Worm (Caenorhabditis elegans) whole organism, mixed stage, embryonic: ENCODE data around the gene F56D6.22.
"Not testable (repeated sequence)": the region's sequence is repeated elsewhere in the genome, so short reads cannot be mapped to it uniquely, and the experiment has no call there.

Experiments
- M03D4.4 ChIP-seq: sonication (generic microtip); optimal IDR thresholded peaks from 2 replicates; lab custom pipeline; 2017; ENCODE audit warnings: mild to moderate bottlenecking, missing genetic modification characterization, missing compliant biosample characterization
- bed-3 ChIP-seq: fragments of 200-800 bp; sonication (Bioruptor generic); optimal IDR thresholded peaks from 3 replicates; lab custom pipeline; 2018; ENCODE audit warnings: mild to moderate bottlenecking, missing genetic modification characterization, moderate library complexity, missing compliant biosample characterization
- blmp-1 ChIP-seq: fragments of 150-350 bp; optimal IDR thresholded peaks from 2 replicates; lab custom pipeline; 2014; ENCODE audit warnings: missing biosample characterization, missing genetic modification characterization
- ceh-83 ChIP-seq: fragments of 200-800 bp; sonication (Bioruptor generic); optimal IDR thresholded peaks from 2 replicates; lab custom pipeline; 2018; ENCODE audit warnings: mild to moderate bottlenecking, missing genetic modification characterization, missing compliant biosample characterization
- drap-1 ChIP-seq: fragments of 200-800 bp; sonication (Bioruptor generic); optimal IDR thresholded peaks from 3 replicates; lab custom pipeline; 2018; ENCODE audit warnings: mild to moderate bottlenecking, missing genetic modification characterization, missing compliant biosample characterization
- elt-1 ChIP-seq: sonication (generic microtip); optimal IDR thresholded peaks from 2 replicates; lab custom pipeline; 2017; ENCODE audit warnings: missing genetic modification characterization, mild to moderate bottlenecking, missing compliant biosample characterization, antibody characterized with exemption, moderate library complexity, borderline replicate concordance; ENCODE audit not compliant: insufficient read depth
- elt-3 ChIP-seq: fragments of 150-350 bp; optimal IDR thresholded peaks from 2 replicates; lab custom pipeline; 2014; ENCODE audit warnings: missing biosample characterization, missing genetic modification characterization
- flh-1 ChIP-seq: fragments of 200-800 bp; sonication (Bioruptor generic); optimal IDR thresholded peaks from 2 replicates; lab custom pipeline; 2018; ENCODE audit warnings: mild to moderate bottlenecking, missing genetic modification characterization, moderate library complexity, missing compliant biosample characterization
- hlh-1 ChIP-seq: fragments of 150-350 bp; optimal IDR thresholded peaks from 2 replicates; lab custom pipeline; 2014; ENCODE audit warnings: missing biosample characterization, missing genetic modification reagents, missing genetic modification characterization
- lin-13 ChIP-seq: fragments of 150-350 bp; optimal IDR thresholded peaks from 2 replicates; lab custom pipeline; 2014; ENCODE audit warnings: missing biosample characterization, missing genetic modification characterization
- lsy-2 ChIP-seq: fragments of 150-350 bp; optimal IDR thresholded peaks from 2 replicates; lab custom pipeline; 2014; ENCODE audit warnings: missing biosample characterization, missing genetic modification characterization
- mab-5 ChIP-seq: fragments of 150-350 bp; optimal IDR thresholded peaks from 2 replicates; lab custom pipeline; 2014; ENCODE audit warnings: missing biosample characterization, missing genetic modification characterization
- mep-1 ChIP-seq: fragments of 150-350 bp; optimal IDR thresholded peaks from 2 replicates; lab custom pipeline; 2017; ENCODE audit warnings: missing biosample characterization, missing genetic modification reagents, missing genetic modification characterization, inconsistent platforms
- mls-2 ChIP-seq: sonication (generic microtip); optimal IDR thresholded peaks from 2 replicates; lab custom pipeline; 2016; ENCODE audit warnings: mild to moderate bottlenecking, missing genetic modification characterization, moderate library complexity, missing compliant biosample characterization
- nhr-12 ChIP-seq: fragments of 150-350 bp; optimal IDR thresholded peaks from 2 replicates; lab custom pipeline; 2014; ENCODE audit warnings: missing biosample characterization, missing genetic modification characterization
- nhr-2 ChIP-seq: fragments of 150-350 bp; optimal IDR thresholded peaks from 2 replicates; lab custom pipeline; 2014; ENCODE audit warnings: missing biosample characterization, missing genetic modification characterization
- nhr-237 ChIP-seq: fragments of 150-350 bp; optimal IDR thresholded peaks from 2 replicates; lab custom pipeline; 2014; ENCODE audit warnings: missing biosample characterization, missing genetic modification characterization
- pha-4 ChIP-seq: fragments of 150-350 bp; optimal IDR thresholded peaks from 2 replicates; lab custom pipeline; 2018; ENCODE audit warnings: missing biosample characterization, missing genetic modification reagents, missing genetic modification characterization
- sem-2 ChIP-seq: fragments of 200-800 bp; sonication (Bioruptor generic); optimal IDR thresholded peaks from 2 replicates; lab custom pipeline; 2018; ENCODE audit warnings: mild to moderate bottlenecking, missing genetic modification characterization, missing compliant biosample characterization
- snpc-4 ChIP-seq: fragments of 150-350 bp; optimal IDR thresholded peaks from 2 replicates; lab custom pipeline; 2014; ENCODE audit warnings: missing biosample characterization, missing genetic modification characterization
- sptf-1 ChIP-seq: sonication (generic microtip); optimal IDR thresholded peaks from 2 replicates; lab custom pipeline; 2017; ENCODE audit warnings: mild to moderate bottlenecking, missing genetic modification characterization, moderate library complexity, missing compliant biosample characterization
- tbx-8 ChIP-seq: fragments of 200-800 bp; sonication (Bioruptor generic); optimal IDR thresholded peaks from 2 replicates; lab custom pipeline; 2018; ENCODE audit warnings: mild to moderate bottlenecking, missing genetic modification characterization, moderate library complexity, missing compliant biosample characterization
- unc-39 ChIP-seq: fragments of 150-350 bp; optimal IDR thresholded peaks from 2 replicates; lab custom pipeline; 2014; ENCODE audit warnings: missing biosample characterization, missing genetic modification characterization
- unc-62 ChIP-seq: fragments of 150-350 bp; optimal IDR thresholded peaks from 2 replicates; lab custom pipeline; 2014; ENCODE audit warnings: missing biosample characterization, missing genetic modification reagents, missing genetic modification characterization
- ztf-11 ChIP-seq: fragments of 150-350 bp; optimal IDR thresholded peaks from 2 replicates; lab custom pipeline; 2014; ENCODE audit warnings: missing biosample characterization, missing genetic modification characterization

The F56D6.22 gene

ce11 chrIV:3941658-3942328 is 34.4 kb upstream of the F56D6.22 start, which contains the start of gene clec-174:
Gene clec-174 (minus strand): TSS chrIV:3941708.
- TF ChIP-seq blmp-1 (tag; lab: Kevin White, UChicago) (no peak), nhr-237 (tag; lab: Kevin White, UChicago) (no peak), pha-4 (tag; lab: Kevin White, UChicago) (no peak), mab-5 (tag; lab: Kevin White, UChicago) (no peak), flh-1 (GFP tag; lab: Kevin White, UChicago) (no peak), drap-1 (GFP tag; lab: Kevin White, UChicago) (no peak), unc-62 (GFP tag; lab: Kevin White, UChicago) (no peak), ceh-83 (no peak), nhr-2 (no peak), lin-13 (no peak), snpc-4 (tag; lab: Kevin White, UChicago) (no peak)

ce11 chrIV:3937097-3937496 is 29.7 kb upstream of the F56D6.22 start, which contains the start of gene clec-71:
Gene clec-71 (plus strand): TSS chrIV:3937458.
- TF ChIP-seq lsy-2 (tag; lab: Kevin White, UChicago) (no peak), ztf-11 (no peak), sptf-1 (tag; lab: Kevin White, UChicago) (no peak), pha-4 (tag; lab: Kevin White, UChicago) (no peak), blmp-1 (tag; lab: Kevin White, UChicago) (no peak)

DNA sequence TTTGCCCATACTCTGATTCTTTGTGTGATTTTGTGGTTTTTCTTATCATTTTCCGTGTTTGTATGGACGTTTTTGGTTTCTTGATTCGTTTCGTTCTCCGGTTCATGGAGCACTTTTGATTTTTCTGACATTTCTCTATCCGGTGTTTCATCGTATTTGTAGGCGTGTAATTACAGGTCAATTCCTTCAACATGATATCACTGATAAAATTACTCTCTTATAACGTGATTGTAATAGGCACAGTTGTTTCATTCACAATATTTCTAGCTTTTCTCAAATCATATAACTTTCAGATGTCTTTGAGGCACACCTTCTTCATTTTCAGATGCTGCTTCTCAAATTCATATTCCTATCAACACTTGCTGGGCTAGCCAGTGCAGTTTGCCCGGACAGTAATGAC is 25.0 kb upstream of the F56D6.22 start, which contains the start of gene clec-70:
TSS of gene clec-70 (plus strand) at position 301 of the 400 bp plus-strand sequence.
- TF ChIP-seq elt-1 (tag; lab: Kevin White, UChicago); snpc-4 (tag; lab: Kevin White, UChicago); ztf-11: not testable (repeated sequence)

ce11 chrIV:3926117-3926516 is 18.7 kb upstream of the F56D6.22 start, which contains the start of gene clec-68:
Gene clec-68 (plus strand): TSS chrIV:3926417.
- TF ChIP-seq lsy-2 (tag; lab: Kevin White, UChicago) (no peak), ztf-11 (no peak), hlh-1 (tag; lab: Kevin White, UChicago) (no peak), unc-62 (GFP tag; lab: Kevin White, UChicago) (no peak), elt-3 (no peak), blmp-1 (tag; lab: Kevin White, UChicago) (no peak), sem-2 (GFP tag; lab: Kevin White, UChicago) (no peak), lin-13 (no peak), flh-1 (GFP tag; lab: Kevin White, UChicago) (no peak)

DNA sequence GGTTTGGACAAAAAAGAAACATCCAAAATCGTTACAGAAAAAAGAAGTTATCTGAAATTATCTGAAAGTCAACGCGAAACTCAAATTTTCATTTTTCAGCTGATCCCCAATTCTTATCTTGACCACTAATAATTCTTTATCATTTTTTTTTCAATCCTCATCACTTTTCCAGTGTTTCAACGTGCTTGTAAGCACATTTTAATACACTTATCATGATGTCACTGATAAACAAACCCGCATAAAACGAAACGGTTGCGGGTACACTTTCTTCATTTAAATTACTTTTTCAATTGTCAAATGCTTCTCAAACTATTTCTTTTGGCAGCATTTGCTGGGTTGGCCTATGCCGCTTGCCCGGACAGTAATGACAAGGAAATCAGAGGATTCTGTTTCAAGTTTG is 14.5 kb upstream of the F56D6.22 start, which contains the start of gene clec-67:
TSS of gene clec-67 (plus strand) at position 268 of the 400 bp plus-strand sequence.
- TF ChIP-seq elt-1 (tag; lab: Kevin White, UChicago): no peak
- no peak for TF ChIP-seq bed-3 (GFP tag; lab: Kevin White, UChicago)
- no peak for TF ChIP-seq unc-62 (GFP tag; lab: Kevin White, UChicago)
- TF ChIP-seq, all 35 proteins: peak for 0

ce11 chrIV:3919506-3919905 is 12.1 kb upstream of the F56D6.22 start, which contains the start of gene srz-19:
Gene srz-19 (plus strand): TSS chrIV:3919806.
- no peak for TF ChIP-seq lin-13
- no peak for TF ChIP-seq snpc-4 (tag; lab: Kevin White, UChicago)
- TF ChIP-seq M03D4.4 (tag; lab: Kevin White, UChicago): no peak
- TF ChIP-seq nhr-237 (tag; lab: Kevin White, UChicago): no peak
- TF ChIP-seq mls-2: no peak
- no peak for TF ChIP-seq nhr-12 (tag; lab: Kevin White, UChicago)
- no peak for TF ChIP-seq tbx-8 (GFP tag; lab: Kevin White, UChicago)

ce11 chrIV:3918160-3918559 is 10.8 kb upstream of the F56D6.22 start, which contains the start of gene F56D6.23:
Gene F56D6.23 (plus strand): TSS chrIV:3918460.
- TF ChIP-seq lin-13 (no peak), lsy-2 (tag; lab: Kevin White, UChicago) (no peak), unc-39 (tag; lab: Kevin White, UChicago) (no peak), mep-1 (tag; lab: Kevin White, UChicago) (no peak), flh-1 (GFP tag; lab: Kevin White, UChicago) (no peak), drap-1 (GFP tag; lab: Kevin White, UChicago) (no peak)
